Fruit fly (Drosophila melanogaster) whole organism, embryonic: ENCODE measurements around the gene enc.

Experiments
- CG11456 ChIP-seq: fragments of 200-800 bp; sonication (Bioruptor generic); IDR thresholded peaks from 3 replicates; pipeline ENCODE4 v1.3.6; 2022; ENCODE audit warnings: missing biosample characterization, missing genetic modification characterization
- CG11695 ChIP-seq: fragments of 200-800 bp; sonication (Bioruptor generic); IDR thresholded peaks from 3 replicates; pipeline ENCODE4 v1.3.6; 2022; ENCODE audit warnings: missing biosample characterization, missing genetic modification characterization
- CG1233 ChIP-seq: fragments of 200-800 bp; sonication (Bioruptor generic); optimal IDR thresholded peaks from 4 replicates; lab custom pipeline; 2018; ENCODE audit warnings: missing biosample characterization, mild to moderate bottlenecking, missing genetic modification characterization
- CG12659 ChIP-seq: fragments of 200-800 bp; sonication (Bioruptor generic); optimal IDR thresholded peaks from 3 replicates; lab custom pipeline; 2017; ENCODE audit warnings: mild to moderate bottlenecking, missing biosample characterization, missing genetic modification reagents, missing genetic modification characterization
- CG15514 ChIP-seq: fragments of 200-800 bp; sonication (Bioruptor generic); optimal IDR thresholded peaks from 3 replicates; lab custom pipeline; 2017; ENCODE audit warnings: missing biosample characterization, missing genetic modification characterization, mild to moderate bottlenecking, moderate library complexity, missing genetic modification reagents
- CG1602 ChIP-seq: fragments of 200-800 bp; sonication (Bioruptor generic); optimal IDR thresholded peaks from 3 replicates; lab custom pipeline; 2016; ENCODE audit warnings: missing biosample characterization, missing genetic modification characterization
- CG16863 ChIP-seq: fragments of 200-800 bp; sonication (Bioruptor generic); optimal IDR thresholded peaks from 3 replicates; lab custom pipeline; 2016; ENCODE audit warnings: missing biosample characterization, missing genetic modification characterization
- CG17568 ChIP-seq: fragments of 200-800 bp; sonication (Bioruptor generic); optimal IDR thresholded peaks from 2 replicates; lab custom pipeline; 2018; ENCODE audit warnings: missing biosample characterization, mild to moderate bottlenecking, missing genetic modification characterization, moderate library complexity
- CG17802 ChIP-seq: fragments of 200-800 bp; sonication (Bioruptor generic); optimal IDR thresholded peaks from 2 replicates; lab custom pipeline; 2018; ENCODE audit warnings: missing biosample characterization, mild to moderate bottlenecking, missing genetic modification characterization, moderate library complexity
- CG2875 ChIP-seq: fragments of 200-800 bp; sonication (Bioruptor generic); optimal IDR thresholded peaks from 2 replicates; lab custom pipeline; 2017; ENCODE audit warnings: missing biosample characterization, mild to moderate bottlenecking, missing genetic modification characterization, missing genetic modification reagents
- CG31441 ChIP-seq: fragments of 200-800 bp; sonication (Bioruptor generic); IDR thresholded peaks from 2 replicates; pipeline ENCODE4 v1.3.6; 2022; ENCODE audit warnings: missing biosample characterization, missing genetic modification characterization
- CG3163 ChIP-seq: fragments of 200-800 bp; sonication (Bioruptor generic); optimal IDR thresholded peaks from 3 replicates; lab custom pipeline; 2016; ENCODE audit warnings: missing biosample characterization, missing genetic modification characterization
- CG34422 ChIP-seq: fragments of 200-800 bp; sonication (Bioruptor generic); IDR thresholded peaks from 3 replicates; pipeline ENCODE4 v1.3.6; 2022; ENCODE audit warnings: missing biosample characterization, missing genetic modification characterization
- CG4360 ChIP-seq: fragments of 200-800 bp; sonication (Bioruptor generic); IDR thresholded peaks from 2 replicates; pipeline ENCODE4 v1.3.6; 2022; ENCODE audit warnings: missing biosample characterization, missing genetic modification characterization
- CG4424 ChIP-seq: fragments of 200-800 bp; sonication (Bioruptor generic); optimal IDR thresholded peaks from 3 replicates; lab custom pipeline; 2016; ENCODE audit warnings: missing biosample characterization, missing genetic modification characterization
- CG4707 ChIP-seq: fragments of 200-800 bp; sonication (Bioruptor generic); optimal IDR thresholded peaks from 2 replicates; lab custom pipeline; 2018; ENCODE audit warnings: missing biosample characterization, mild to moderate bottlenecking, missing genetic modification characterization, moderate library complexity
- CG6765 ChIP-seq: fragments of 200-800 bp; sonication (Bioruptor generic); optimal IDR thresholded peaks from 3 replicates; lab custom pipeline; 2017; ENCODE audit warnings: missing biosample characterization, mild to moderate bottlenecking, missing genetic modification characterization
- CG7786 ChIP-seq: fragments of 200-800 bp; sonication (Bioruptor generic); optimal IDR thresholded peaks from 2 replicates; lab custom pipeline; 2016; ENCODE audit warnings: missing biosample characterization, missing genetic modification characterization
- Camta ChIP-seq: fragments of 200-800 bp; sonication (Bioruptor generic); optimal IDR thresholded peaks from 2 replicates; lab custom pipeline; 2016; ENCODE audit warnings: missing biosample characterization, missing genetic modification characterization
- D ChIP-seq, 2 experiments: fragments of 200-800 bp in 1 of 2; fragments of >200 bp in 1 of 2; sonication (Bioruptor generic) in 1 of 2; optimal IDR thresholded peaks; 2 replicates in 1 of 2; 3 replicates in 1 of 2; lab custom pipeline; 2017; ENCODE audit warnings: mild to moderate bottlenecking in 1 of 2, missing biosample characterization in 1 of 2, missing genetic modification characterization in 1 of 2, missing genetic modification reagents in 1 of 2
- Doc3 ChIP-seq: fragments of 200-800 bp; sonication (Bioruptor generic); IDR thresholded peaks from 3 replicates; pipeline ENCODE4 v1.3.6; 2022; ENCODE audit warnings: missing biosample characterization, missing genetic modification characterization; ENCODE audit not compliant: partially characterized antibody
- ERR ChIP-seq: fragments of 200-800 bp; sonication (Bioruptor generic); optimal IDR thresholded peaks from 2 replicates; lab custom pipeline; 2016; ENCODE audit warnings: missing biosample characterization, missing genetic modification characterization
- Hey ChIP-seq: fragments of 200-800 bp; sonication (Bioruptor generic); optimal IDR thresholded peaks from 3 replicates; lab custom pipeline; 2018; ENCODE audit warnings: missing biosample characterization, mild to moderate bottlenecking, missing genetic modification characterization
- HmgD ChIP-seq: fragments of 200-800 bp; sonication (Bioruptor generic); optimal IDR thresholded peaks from 3 replicates; lab custom pipeline; 2016; ENCODE audit warnings: missing biosample characterization, missing genetic modification characterization
- Hr39 ChIP-seq: fragments of >200 bp; optimal IDR thresholded peaks from 2 replicates; lab custom pipeline; 2017
- Hr51 ChIP-seq, 2 experiments: fragments of 200-800 bp; sonication (Bioruptor generic); optimal IDR thresholded peaks; 2 replicates in 1 of 2; 3 replicates in 1 of 2; lab custom pipeline; 2016 to 2018; ENCODE audit warnings: missing biosample characterization in 2 of 2, missing genetic modification characterization in 2 of 2, mild to moderate bottlenecking in 1 of 2, moderate library complexity in 1 of 2
- Lpt ChIP-seq: fragments of >200 bp; optimal IDR thresholded peaks from 2 replicates; lab custom pipeline; 2018; ENCODE audit warnings: missing biosample characterization, missing genetic modification characterization
- Mrtf ChIP-seq: fragments of 200-800 bp; sonication (Bioruptor generic); IDR thresholded peaks from 3 replicates; pipeline ENCODE4 v1.3.6; 2022; ENCODE audit warnings: missing biosample characterization, missing genetic modification characterization
- NC2β ChIP-seq: fragments of 200-800 bp; sonication (Bioruptor generic); optimal IDR thresholded peaks from 2 replicates; lab custom pipeline; 2016; ENCODE audit warnings: missing biosample characterization, missing genetic modification characterization
- Sox102F ChIP-seq: fragments of 200-800 bp; sonication (Bioruptor generic); optimal IDR thresholded peaks from 2 replicates; lab custom pipeline; 2018; ENCODE audit warnings: missing biosample characterization, mild to moderate bottlenecking, missing genetic modification characterization, moderate library complexity
- Sry-δ ChIP-seq: fragments of 200-800 bp; sonication (Bioruptor generic); optimal IDR thresholded peaks from 2 replicates; lab custom pipeline; 2016; ENCODE audit warnings: missing biosample characterization, missing genetic modification characterization
- Taf1 ChIP-seq: fragments of 200-800 bp; sonication (Bioruptor generic); IDR thresholded peaks from 2 replicates; pipeline ENCODE4 v1.3.6; 2022; ENCODE audit warnings: missing biosample characterization, missing genetic modification characterization
- Usf ChIP-seq: fragments of 200-800 bp; sonication (Bioruptor generic); optimal IDR thresholded peaks from 2 replicates; lab custom pipeline; 2017; ENCODE audit warnings: missing genotype, missing biosample characterization, missing genetic modification characterization
- aop ChIP-seq: fragments of 200-800 bp; sonication (Bioruptor generic); IDR thresholded peaks from 2 replicates; pipeline ENCODE4 v1.3.6; 2022; ENCODE audit warnings: missing biosample characterization, missing genetic modification characterization
- ap ChIP-seq: fragments of 200-800 bp; sonication (Bioruptor generic); IDR thresholded peaks from 2 replicates; pipeline ENCODE4 v1.3.6; 2022; ENCODE audit warnings: missing biosample characterization, missing genetic modification characterization
- ara ChIP-seq: fragments of 200-800 bp; sonication (Bioruptor generic); IDR thresholded peaks from 2 replicates; pipeline ENCODE4 v1.3.6; 2022; ENCODE audit warnings: missing biosample characterization, missing genetic modification characterization
- bab2 ChIP-seq: fragments of 200-800 bp; sonication (Bioruptor generic); optimal IDR thresholded peaks from 2 replicates; lab custom pipeline; 2016; ENCODE audit warnings: missing biosample characterization, missing genetic modification characterization
- dimm ChIP-seq: fragments of 200-800 bp; sonication (Bioruptor generic); IDR thresholded peaks from 2 replicates; pipeline ENCODE4 v1.3.6; 2022; ENCODE audit warnings: missing biosample characterization, missing genetic modification characterization
- dpn ChIP-seq, 2 experiments: fragments of 200-800 bp; sonication (Bioruptor generic); optimal IDR thresholded peaks; 3 replicates each; lab custom pipeline; 2016; ENCODE audit warnings: missing biosample characterization in 2 of 2, missing genetic modification characterization in 2 of 2
- ind ChIP-seq: fragments of 200-800 bp; sonication (Bioruptor generic); optimal IDR thresholded peaks from 3 replicates; lab custom pipeline; 2016; ENCODE audit warnings: missing biosample characterization, missing genetic modification characterization
- ken ChIP-seq: fragments of 200-800 bp; sonication (Bioruptor generic); IDR thresholded peaks from 3 replicates; pipeline ENCODE4 v1.3.6; 2022; ENCODE audit warnings: missing biosample characterization, missing genetic modification characterization
- lab ChIP-seq: fragments of 200-800 bp; sonication (Bioruptor generic); optimal IDR thresholded peaks from 3 replicates; lab custom pipeline; 2017; ENCODE audit warnings: missing biosample characterization, missing genetic modification characterization, mild to moderate bottlenecking, moderate library complexity, missing genetic modification reagents
- lmd ChIP-seq: fragments of 200-800 bp; sonication (Bioruptor generic); IDR thresholded peaks from 2 replicates; pipeline ENCODE4 v1.3.6; 2022; ENCODE audit warnings: missing biosample characterization, missing genetic modification characterization
- onecut ChIP-seq: fragments of 200-800 bp; sonication (Bioruptor generic); IDR thresholded peaks from 2 replicates; pipeline ENCODE4 v1.3.6; 2022; ENCODE audit warnings: missing biosample characterization, missing genetic modification characterization
- salm ChIP-seq: fragments of 200-800 bp; sonication (Bioruptor generic); optimal IDR thresholded peaks from 2 replicates; lab custom pipeline; 2018; ENCODE audit warnings: missing biosample characterization, mild to moderate bottlenecking, missing genetic modification characterization
- sim ChIP-seq: fragments of 200-800 bp; sonication (Bioruptor generic); IDR thresholded peaks from 2 replicates; pipeline ENCODE4 v1.3.6; 2022; ENCODE audit warnings: missing biosample characterization, missing genetic modification characterization
- so ChIP-seq: fragments of 200-800 bp; sonication (Bioruptor generic); IDR thresholded peaks from 3 replicates; pipeline ENCODE4 v1.3.6; 2022; ENCODE audit warnings: missing biosample characterization, missing genetic modification characterization
- sqz ChIP-seq: fragments of 200-800 bp; sonication (Bioruptor generic); optimal IDR thresholded peaks from 3 replicates; lab custom pipeline; 2018; ENCODE audit warnings: missing biosample characterization, mild to moderate bottlenecking, missing genetic modification characterization
- tgo ChIP-seq: fragments of 200-800 bp; sonication (Bioruptor generic); IDR thresholded peaks from 3 replicates; pipeline ENCODE4 v1.3.6; 2022; ENCODE audit warnings: missing biosample characterization, missing genetic modification characterization
- twi ChIP-seq: fragments of 200-800 bp; optimal IDR thresholded peaks from 2 replicates; lab custom pipeline; 2019; ENCODE audit warnings: missing biosample characterization, mild to moderate bottlenecking, missing genetic modification characterization, moderate library complexity
- yki ChIP-seq: fragments of >200 bp; optimal IDR thresholded peaks from 3 replicates; lab custom pipeline; 2018

enc gene

dm6 chr3L:3771406-3771935 lies 47.0 kb upstream of the enc start (continued):
- TF ChIP-seq so (GFP tag; lab: Robert Waterston, UW) (peak; percentile 81; the same call in 2 of the 3 replicates), twi (tag; lab: Kevin White, UChicago) (peak; percentile 45), ERR (GFP tag; lab: Kevin White, UChicago) (no peak), ara (GFP tag; lab: Robert Waterston, UW) (peak; percentile 49; the same call in 1 of the 2 replicates), CG4360 (GFP tag; lab: Robert Waterston, UW) (peak; percentile 48; the same call in 1 of the 2 replicates), CG1602 (GFP tag; lab: Kevin White, UChicago) (peak; percentile 5), CG2875 (GFP tag; lab: Kevin White, UChicago) (peak; percentile 22), yki (lab: Kevin White, UChicago) (no peak), Doc3 (GFP tag; lab: Robert Waterston, UW) (no peak), CG11695 (GFP tag; lab: Robert Waterston, UW) (peak; percentile 86), Lpt (no peak), Hey (tag; lab: Kevin White, UChicago) (no peak), CG17802 (no peak), CG4707 (GFP tag; lab: Kevin White, UChicago) (peak; percentile 38), CG17568 (GFP tag; lab: Kevin White, UChicago) (peak; percentile 44), Camta (GFP tag; lab: Kevin White, UChicago) (no peak), CG15514 (peak; percentile 54), dimm (no peak), CG4424 (GFP tag; lab: Kevin White, UChicago) (peak; percentile 42), sim (GFP tag; lab: Robert Waterston, UW) (no peak), dpn (GFP tag; optimal IDR thresholded peaks at IDR 0.05; lab: Kevin White, UChicago) (peak in 1 of 2 experiments; percentile 69), CG11456 (peak; percentile 81), CG31441 (GFP tag; lab: Robert Waterston, UW) (peak; percentile 65), lmd (peak; percentile 87), onecut (peak; percentile 44), CG16863 (GFP tag; lab: Kevin White, UChicago) (no peak), ind (GFP tag; lab: Kevin White, UChicago) (peak; percentile 62), ap (peak; percentile 73), ken (GFP tag; lab: Robert Waterston, UW) (no peak), Taf1 (GFP tag; lab: Robert Waterston, UW) (peak; percentile 74), sqz (GFP tag; lab: Kevin White, UChicago) (peak; percentile 41), bab2 (GFP tag; lab: Kevin White, UChicago) (no peak), Usf (GFP tag; lab: Kevin White, UChicago) (no peak), CG1233 (peak; percentile 45), aop (GFP tag; lab: Robert Waterston, UW) (no peak), CG3163 (GFP tag; lab: Kevin White, UChicago) (no peak), Sry-δ (GFP tag; lab: Kevin White, UChicago) (no peak), D (optimal IDR thresholded peaks at IDR 0.05; lab: Kevin White, UChicago) (no peak), D (GFP tag; optimal IDR thresholded peaks at IDR 0.05; lab: Kevin White, UChicago) (no peak), NC2β (no peak), Sox102F (peak; percentile 74), CG7786 (GFP tag; lab: Kevin White, UChicago) (no peak), Hr51 (GFP tag; optimal IDR thresholded peaks at IDR 0.05; lab: Kevin White, UChicago) (peak in 1 of 2 experiments; percentile 88), tgo (GFP tag; lab: Robert Waterston, UW) (peak; percentile 88), CG34422 (GFP tag; lab: Robert Waterston, UW) (peak; percentile 81; the same call in 2 of the 3 replicates), salm (no peak), CG12659 (GFP tag; lab: Kevin White, UChicago) (peak; percentile 88), lab (GFP tag; lab: Kevin White, UChicago) (peak; percentile 85), CG6765 (GFP tag; lab: Kevin White, UChicago) (peak; percentile 44), Hr39 (lab: Kevin White, UChicago) (no peak), HmgD (no peak), Mrtf (GFP tag; lab: Robert Waterston, UW) (peak; percentile 74; the same call in 1 of the 3 replicates)
